Worm (Caenorhabditis elegans) whole organism, young adult: ENCODE measurements around the gene C09B8.3.

ENCODE experiments used
- ama-1 ChIP-seq, 3 experiments: fragments of 150-350 bp in 1 of 3; sonication (generic microtip) in 2 of 3; optimal IDR thresholded peaks; 2 replicates each; lab custom pipeline; 2014 to 2018; ENCODE audit warnings: missing biosample characterization in 2 of 3, missing genetic modification characterization in 2 of 3, missing genetic modification reagents in 2 of 3
- aptf-2 ChIP-seq: fragments of 200-800 bp; sonication (Bioruptor generic); conservative IDR thresholded peaks from 2 replicates; pipeline ENCODE4 v1.3.6; 2022; ENCODE audit warnings: missing genetic modification reagents, missing genetic modification characterization, missing compliant biosample characterization
- ceh-100 ChIP-seq: fragments of 200-800 bp; sonication (Bioruptor generic); IDR thresholded peaks from 2 replicates; pipeline ENCODE4 v1.3.6; 2022; ENCODE audit warnings: missing genetic modification reagents, missing genetic modification characterization, missing compliant biosample characterization
- ceh-91 ChIP-seq: fragments of 200-800 bp; sonication (Bioruptor generic); IDR thresholded peaks from 2 replicates; pipeline ENCODE4 v1.3.6; 2022; ENCODE audit warnings: missing genetic modification reagents, missing genetic modification characterization, missing compliant biosample characterization
- ekl-4 ChIP-seq: fragments of 200-800 bp; sonication (Bioruptor generic); IDR thresholded peaks from 2 replicates; pipeline ENCODE4 v1.3.6; 2022; ENCODE audit warnings: missing genetic modification reagents, missing genetic modification characterization, missing compliant biosample characterization
- ets-4 ChIP-seq: fragments of 200-800 bp; sonication (Bioruptor generic); optimal IDR thresholded peaks from 2 replicates; lab custom pipeline; 2018; ENCODE audit warnings: mild to moderate bottlenecking, missing genetic modification characterization, missing compliant biosample characterization
- lin-54 ChIP-seq: fragments of 200-800 bp; sonication (Bioruptor generic); optimal IDR thresholded peaks from 2 replicates; lab custom pipeline; 2018; ENCODE audit warnings: mild to moderate bottlenecking, missing genetic modification characterization, missing compliant biosample characterization
- nfya-1 ChIP-seq: sonication (generic microtip); optimal IDR thresholded peaks from 2 replicates; lab custom pipeline; 2017; ENCODE audit warnings: antibody characterized with exemption, missing compliant biosample characterization, missing genetic modification characterization, borderline replicate concordance; ENCODE audit not compliant: insufficient read depth
- snpc-1.1 ChIP-seq: sonication (generic microtip); optimal IDR thresholded peaks from 2 replicates; lab custom pipeline; 2017; ENCODE audit warnings: missing genetic modification characterization, mild to moderate bottlenecking, missing compliant biosample characterization, antibody characterized with exemption, moderate library complexity, missing genotype, missing genetic modification reagents; ENCODE audit not compliant: insufficient read depth
- tbx-9 ChIP-seq: sonication (generic microtip); optimal IDR thresholded peaks from 2 replicates; lab custom pipeline; 2016; ENCODE audit warnings: borderline replicate concordance, missing genetic modification characterization, inconsistent platforms, missing compliant biosample characterization
- unc-130 ChIP-seq: sonication (generic microtip); optimal IDR thresholded peaks from 2 replicates; lab custom pipeline; 2016; ENCODE audit warnings: missing genetic modification reagents, missing genetic modification characterization, missing compliant biosample characterization
- unc-62 ChIP-seq: fragments of 150-350 bp; optimal IDR thresholded peaks from 2 replicates; lab custom pipeline; 2014; ENCODE audit warnings: missing biosample characterization, missing genetic modification reagents, missing genetic modification characterization

ce11 chrX:6026732-6027528 is 16.5 kb upstream of the C09B8.3 start:
- no peak for TF ChIP-seq unc-130 (GFP tag; lab: Kevin White, UChicago)
- no peak for TF ChIP-seq ekl-4
- TF ChIP-seq ceh-91 (GFP tag; lab: Robert Waterston, UW) = no peak
- no peak for TF ChIP-seq snpc-1.1
- TF ChIP-seq lin-54 (GFP tag; lab: Kevin White, UChicago) = no peak
- no peak for TF ChIP-seq nfya-1 (tag; lab: Kevin White, UChicago)
- no peak for TF ChIP-seq tbx-9 (tag; lab: Kevin White, UChicago)
- no peak for TF ChIP-seq aptf-2 (GFP tag; lab: Robert Waterston, UW)
- TF ChIP-seq unc-62 = no peak
- TF ChIP-seq ceh-100 (GFP tag; lab: Robert Waterston, UW) = no peak
- no peak for TF ChIP-seq ets-4
- no peak for TF ChIP-seq ama-1 (optimal IDR thresholded peaks at IDR 0.05; lab: Kevin White, UChicago)
- TF ChIP-seq ama-1 (GFP tag; optimal IDR thresholded peaks at IDR 0.05; lab: Kevin White, UChicago) = no peak
